Worm (Caenorhabditis elegans): ENCODE measurements around the gene Y54F10AR.1.

Y54F10AR.1 gene

DNA sequence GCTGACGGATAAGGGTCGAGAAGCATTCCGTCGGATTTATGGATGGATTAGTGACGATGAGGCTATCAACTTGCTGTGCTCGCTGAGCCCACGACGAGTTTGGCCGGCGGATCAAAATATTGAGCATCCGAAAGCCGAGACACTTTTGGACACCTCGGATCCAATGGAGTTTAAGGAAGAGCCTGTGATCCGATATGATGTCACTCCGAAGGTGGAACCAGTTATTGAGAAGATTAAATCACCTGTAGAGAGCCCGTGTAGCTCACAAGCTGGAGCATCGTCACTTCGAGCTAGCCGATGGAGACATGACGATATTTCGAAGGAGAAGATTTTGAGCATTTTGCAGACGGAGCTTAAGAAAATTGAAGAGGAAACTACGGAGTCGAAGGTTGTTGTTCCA lies 35.0 kb downstream of the Y54F10AR.1 start:
- no peak for TF ChIP-seq sma-9 (GFP tag; optimal IDR thresholded peaks at IDR 0.05)
- no peak for TF ChIP-seq sma-9 (tag; optimal IDR thresholded peaks at IDR 0.05)
- TF ChIP-seq zag-1 (tag; optimal IDR thresholded peaks at IDR 0.05): no peak
- TF ChIP-seq ama-1 (optimal IDR thresholded peaks at IDR 0.05): no peak
- no peak for TF ChIP-seq ZK546.5 (tag; optimal IDR thresholded peaks at IDR 0.05)
- no peak for TF ChIP-seq fos-1 (tag; optimal IDR thresholded peaks at IDR 0.05)
- no peak for TF ChIP-seq ceh-16 (tag; optimal IDR thresholded peaks at IDR 0.05)
- TF ChIP-seq nhr-77 (tag; optimal IDR thresholded peaks at IDR 0.05): no peak
- no peak for TF ChIP-seq elt-1 (tag; optimal IDR thresholded peaks at IDR 0.05)
- TF ChIP-seq nhr-10 (tag; optimal IDR thresholded peaks at IDR 0.05): no peak
- TF ChIP-seq unc-62 (GFP tag; optimal IDR thresholded peaks at IDR 0.05): no peak

DNA sequence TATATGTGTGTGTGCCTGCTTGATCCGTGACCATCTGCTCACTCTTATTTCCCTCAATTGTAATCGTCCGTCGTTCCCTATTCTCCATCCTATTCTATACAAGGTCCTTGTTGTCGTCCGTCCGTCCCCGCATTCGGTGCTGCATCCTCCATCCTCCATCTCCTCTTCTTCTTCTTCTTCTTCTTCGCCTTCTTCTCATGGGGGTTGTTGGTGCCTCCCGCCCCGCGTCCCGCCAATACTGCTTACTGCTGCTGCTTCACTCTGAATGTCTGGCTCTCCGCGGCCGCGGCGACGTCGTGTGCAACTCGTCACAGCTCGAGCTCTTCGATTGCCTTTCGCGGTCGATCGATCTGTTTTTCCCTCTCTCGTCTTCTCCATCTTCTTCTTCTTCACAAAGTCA lies 40.4 kb downstream of the Y54F10AR.1 start:
- no peak for TF ChIP-seq nhr-25 (tag; optimal IDR thresholded peaks at IDR 0.05)
- TF ChIP-seq alr-1 (tag; optimal IDR thresholded peaks at IDR 0.05): no peak
- TF ChIP-seq dmd-4 (tag; optimal IDR thresholded peaks at IDR 0.05): no peak
- no peak for TF ChIP-seq ceh-82 (tag; optimal IDR thresholded peaks at IDR 0.05)
- TF ChIP-seq mab-5 (tag; optimal IDR thresholded peaks at IDR 0.05): peak; percentile 23
- no peak for TF ChIP-seq elt-1 (tag; optimal IDR thresholded peaks at IDR 0.05)
- no peak for TF ChIP-seq peb-1 (tag; optimal IDR thresholded peaks at IDR 0.05)
- no peak for TF ChIP-seq ZK546.5 (tag; optimal IDR thresholded peaks at IDR 0.05)
- TF ChIP-seq mdl-1 (tag; optimal IDR thresholded peaks at IDR 0.05): peak in 1 of 2 experiments; percentile 8
- peak; percentile 47 for TF ChIP-seq crh-2 (tag; optimal IDR thresholded peaks at IDR 0.05)
- TF ChIP-seq R02D3.7 (tag; optimal IDR thresholded peaks at IDR 0.05): no peak
- TF ChIP-seq mbf-1 (tag; optimal IDR thresholded peaks at IDR 0.05): no peak
- no peak for TF ChIP-seq ztf-1 (GFP tag; conservative IDR thresholded peaks at IDR 0.05)
- no peak for TF ChIP-seq egl-27 (tag; optimal IDR thresholded peaks at IDR 0.05)
- TF ChIP-seq nhr-21 (tag; optimal IDR thresholded peaks at IDR 0.05): no peak
- TF ChIP-seq aly-2 (tag; optimal IDR thresholded peaks at IDR 0.05): no peak
- no peak for TF ChIP-seq sma-3 (GFP tag; optimal IDR thresholded peaks at IDR 0.05)
- no peak for TF ChIP-seq nhr-10 (tag; optimal IDR thresholded peaks at IDR 0.05)
- no peak for TF ChIP-seq lin-39 (tag; optimal IDR thresholded peaks at IDR 0.05)
- TF ChIP-seq nhr-11 (tag; optimal IDR thresholded peaks at IDR 0.05): no peak
- no peak for TF ChIP-seq gmeb-1 (tag; optimal IDR thresholded peaks at IDR 0.05)
- TF ChIP-seq nhr-237 (tag; optimal IDR thresholded peaks at IDR 0.05): no peak
- no peak for TF ChIP-seq ama-1 (optimal IDR thresholded peaks at IDR 0.05)
- TF ChIP-seq lin-11 (tag; optimal IDR thresholded peaks at IDR 0.05): peak; percentile 10
- no peak for TF ChIP-seq fos-1 (tag; optimal IDR thresholded peaks at IDR 0.05)
- TF ChIP-seq unc-62 (GFP tag; optimal IDR thresholded peaks at IDR 0.05): no peak
- no peak for TF ChIP-seq sma-9 (GFP tag; optimal IDR thresholded peaks at IDR 0.05)
- TF ChIP-seq sma-9 (tag; optimal IDR thresholded peaks at IDR 0.05): no peak
- TF ChIP-seq unc-55 (GFP tag; optimal IDR thresholded peaks at IDR 0.05): peak; percentile 78
- TF ChIP-seq elt-3 (tag; optimal IDR thresholded peaks at IDR 0.05): no peak
- no peak for TF ChIP-seq sem-4 (tag; optimal IDR thresholded peaks at IDR 0.05)
- TF ChIP-seq ceh-16 (tag; optimal IDR thresholded peaks at IDR 0.05): no peak
- peak in 1 of 2 experiments; percentile 54 for TF ChIP-seq lsy-2 (tag; optimal IDR thresholded peaks at IDR 0.05)
- no peak for TF ChIP-seq nhr-77 (tag; optimal IDR thresholded peaks at IDR 0.05)
- TF ChIP-seq nhr-12 (tag; optimal IDR thresholded peaks at IDR 0.05): no peak
- TF ChIP-seq unc-39 (tag; optimal IDR thresholded peaks at IDR 0.05): no peak
- no peak for TF ChIP-seq nhr-6 (tag; optimal IDR thresholded peaks at IDR 0.05)
- peak; percentile 72 for TF ChIP-seq zag-1 (tag; optimal IDR thresholded peaks at IDR 0.05)
- no peak for TF ChIP-seq Y55F3AM.14 (GFP tag; optimal IDR thresholded peaks at IDR 0.05)
- no peak for TF ChIP-seq ztf-11 (tag; optimal IDR thresholded peaks at IDR 0.05)
- TF ChIP-seq lin-13 (GFP tag; optimal IDR thresholded peaks at IDR 0.05): peak; percentile 18
- TF ChIP-seq blmp-1 (tag; optimal IDR thresholded peaks at IDR 0.05; ENCODE audit: insufficient read depth): no peak
- TF ChIP-seq F13H6.1 (tag; optimal IDR thresholded peaks at IDR 0.05): peak; percentile 11
- peak; percentile 73 for TF ChIP-seq C34F6.9 (tag; optimal IDR thresholded peaks at IDR 0.05)
- no peak for TF ChIP-seq snpc-4 (tag; optimal IDR thresholded peaks at IDR 0.05)
- peak; percentile 6 for TF ChIP-seq nhr-129 (tag; optimal IDR thresholded peaks at IDR 0.05)
- TF ChIP-seq skn-1 (tag; optimal IDR thresholded peaks at IDR 0.05): no peak
- no peak for TF ChIP-seq nhr-23 (tag; optimal IDR thresholded peaks at IDR 0.05)
- no peak for TF ChIP-seq ztf-4 (tag; optimal IDR thresholded peaks at IDR 0.05)
